Worm (Caenorhabditis elegans) whole organism, L4 larva: ENCODE data around the gene F08D12.12.

Experiments used
- D1046.2 ChIP-seq: fragments of 200-800 bp; sonication (Bioruptor generic); IDR thresholded peaks from 2 replicates; pipeline ENCODE4 v1.3.6; 2022; ENCODE audit warnings: missing genetic modification characterization, missing compliant biosample characterization
- T26A8.4 ChIP-seq: fragments of 200-800 bp; sonication (Bioruptor generic); IDR thresholded peaks from 2 replicates; pipeline ENCODE4 v1.3.6; 2022; ENCODE audit warnings: missing genetic modification characterization, missing compliant biosample characterization
- ZK337.2 ChIP-seq: fragments of 200-800 bp; sonication (Bioruptor generic); IDR thresholded peaks from 2 replicates; pipeline ENCODE4 v1.3.6; 2022; ENCODE audit warnings: missing genetic modification reagents, missing genetic modification characterization, missing compliant biosample characterization
- aha-1 ChIP-seq: fragments of 150-350 bp; peaks from one replicate; lab custom pipeline; 2014; ENCODE audit warnings: missing biosample characterization, missing genetic modification characterization
- ceh-28 ChIP-seq: fragments of 150-350 bp; optimal IDR thresholded peaks from 2 replicates; lab custom pipeline; 2014; ENCODE audit warnings: missing biosample characterization, missing genetic modification reagents, missing genetic modification characterization
- ceh-32 ChIP-seq: sonication (generic microtip); optimal IDR thresholded peaks from 2 replicates; lab custom pipeline; 2016; ENCODE audit warnings: mild to moderate bottlenecking, missing genetic modification characterization, missing compliant biosample characterization; ENCODE audit not compliant: poor library complexity
- ceh-44 ChIP-seq: fragments of 200-800 bp; sonication (Bioruptor generic); IDR thresholded peaks from 2 replicates; pipeline ENCODE4 v1.3.6; 2022; ENCODE audit warnings: missing genetic modification reagents, missing genetic modification characterization, missing compliant biosample characterization
- ces-1 ChIP-seq: fragments of 150-350 bp; sonication (generic microtip); optimal IDR thresholded peaks from 4 replicates; lab custom pipeline; 2014; ENCODE audit warnings: missing biosample characterization, missing genetic modification reagents, missing genetic modification characterization
- cey-2 ChIP-seq: sonication (generic microtip); optimal IDR thresholded peaks from 3 replicates; lab custom pipeline; 2017; ENCODE audit warnings: missing genetic modification characterization, mild to moderate bottlenecking, missing compliant biosample characterization, antibody characterized with exemption, borderline replicate concordance; ENCODE audit not compliant: insufficient read depth
- duxl-1 ChIP-seq: sonication (generic microtip); optimal IDR thresholded peaks from 2 replicates; lab custom pipeline; 2016; ENCODE audit warnings: mild to moderate bottlenecking, missing genetic modification characterization, moderate library complexity, missing compliant biosample characterization; ENCODE audit not compliant: poor library complexity
- dve-1 ChIP-seq: sonication (generic microtip); optimal IDR thresholded peaks from 2 replicates; lab custom pipeline; 2017; ENCODE audit warnings: antibody characterized with exemption, mild to moderate bottlenecking, missing genetic modification characterization, missing compliant biosample characterization; ENCODE audit not compliant: insufficient read depth
- egl-27 ChIP-seq: sonication (generic microtip); optimal IDR thresholded peaks from 3 replicates; lab custom pipeline; 2017; ENCODE audit warnings: missing biosample characterization, missing genetic modification reagents, missing genetic modification characterization
- egl-43 ChIP-seq: fragments of 200-800 bp; sonication (Bioruptor generic); IDR thresholded peaks from 2 replicates; pipeline ENCODE4 v1.3.6; 2022; ENCODE audit warnings: missing genetic modification reagents, missing genetic modification characterization, missing compliant biosample characterization
- hlh-30 ChIP-seq: sonication (generic microtip); optimal IDR thresholded peaks from 2 replicates; lab custom pipeline; 2017; ENCODE audit warnings: antibody characterized with exemption, mild to moderate bottlenecking, missing genetic modification characterization, missing compliant biosample characterization; ENCODE audit not compliant: insufficient read depth
- hmg-1.1 ChIP-seq: fragments of 200-800 bp; sonication (Bioruptor generic); IDR thresholded peaks from 2 replicates; pipeline ENCODE4 v1.3.6; 2022; ENCODE audit warnings: missing genetic modification reagents, missing genetic modification characterization, missing compliant biosample characterization
- lin-1 ChIP-seq: fragments of 200-800 bp; sonication (Bioruptor generic); IDR thresholded peaks from 2 replicates; pipeline ENCODE4 v1.3.6; 2022; ENCODE audit warnings: missing genetic modification reagents, missing genetic modification characterization, missing compliant biosample characterization
- lin-13 ChIP-seq: fragments of 150-350 bp; optimal IDR thresholded peaks from 2 replicates; lab custom pipeline; 2014; ENCODE audit warnings: missing biosample characterization, missing genetic modification reagents, missing genetic modification characterization
- lin-15B ChIP-seq: fragments of 150-350 bp; sonication (generic microtip); optimal IDR thresholded peaks from 3 replicates; lab custom pipeline; 2014; ENCODE audit warnings: missing biosample characterization, missing genetic modification characterization
- lin-29 ChIP-seq: fragments of 200-800 bp; sonication (Bioruptor generic); IDR thresholded peaks from 2 replicates; pipeline ENCODE4 v1.3.6; 2022; ENCODE audit warnings: missing genetic modification reagents, missing genetic modification characterization, missing compliant biosample characterization
- lin-39 ChIP-seq: fragments of 150-350 bp; optimal IDR thresholded peaks from 2 replicates; lab custom pipeline; 2014; ENCODE audit warnings: missing biosample characterization, missing genetic modification reagents, missing genetic modification characterization
- madf-5 ChIP-seq, 2 experiments: fragments of 200-800 bp; sonication (Bioruptor generic); IDR thresholded peaks; 2 replicates each; pipeline ENCODE4 v1.3.6; 2022; ENCODE audit warnings: missing compliant biosample characterization in 2 of 2, missing genetic modification characterization in 2 of 2
- mdt-29 ChIP-seq: fragments of 200-800 bp; sonication (Bioruptor generic); IDR thresholded peaks from 2 replicates; pipeline ENCODE4 v1.3.6; 2022; ENCODE audit warnings: missing genetic modification reagents, missing genetic modification characterization, missing compliant biosample characterization
- mxl-2 ChIP-seq: fragments of 200-800 bp; sonication (Bioruptor generic); conservative IDR thresholded peaks from 2 replicates; pipeline ENCODE4 v1.3.6; 2022; ENCODE audit warnings: missing genetic modification reagents, missing genetic modification characterization, missing compliant biosample characterization
- nhr-11 ChIP-seq: fragments of 150-350 bp; optimal IDR thresholded peaks from 2 replicates; lab custom pipeline; 2014; ENCODE audit warnings: missing biosample characterization, missing genetic modification characterization
- nhr-111 ChIP-seq: fragments of 200-800 bp; sonication (Bioruptor generic); optimal IDR thresholded peaks from 2 replicates; lab custom pipeline; 2018; ENCODE audit warnings: mild to moderate bottlenecking, missing genetic modification characterization, missing compliant biosample characterization
- nhr-28 ChIP-seq: fragments of 150-350 bp; optimal IDR thresholded peaks from 2 replicates; lab custom pipeline; 2014; ENCODE audit warnings: missing biosample characterization, missing genetic modification characterization
- nhr-41 ChIP-seq: fragments of 200-800 bp; sonication (Bioruptor generic); IDR thresholded peaks from 2 replicates; pipeline ENCODE4 v1.3.6; 2022; ENCODE audit warnings: missing genetic modification reagents, missing genetic modification characterization, missing compliant biosample characterization
- nhr-48 ChIP-seq: sonication (generic microtip); optimal IDR thresholded peaks from 2 replicates; lab custom pipeline; 2016; ENCODE audit warnings: mild to moderate bottlenecking, missing genetic modification characterization, missing compliant biosample characterization
- nhr-6 ChIP-seq: fragments of 150-350 bp; optimal IDR thresholded peaks from 2 replicates; lab custom pipeline; 2014; ENCODE audit warnings: missing biosample characterization, missing genetic modification characterization
- php-3 ChIP-seq: fragments of 200-800 bp; sonication (Bioruptor generic); IDR thresholded peaks from 2 replicates; pipeline ENCODE4 v1.3.6; 2022; ENCODE audit warnings: missing genetic modification reagents, missing genetic modification characterization, missing compliant biosample characterization
- pqm-1 ChIP-seq: sonication (generic microtip); optimal IDR thresholded peaks from 2 replicates; lab custom pipeline; 2017; ENCODE audit warnings: missing biosample characterization, missing genetic modification characterization
- saeg-2 ChIP-seq: fragments of 200-800 bp; sonication (Bioruptor generic); IDR thresholded peaks from 2 replicates; pipeline ENCODE4 v1.3.6; 2022; ENCODE audit warnings: missing genetic modification reagents, missing genetic modification characterization, missing compliant biosample characterization
- skn-1 ChIP-seq: fragments of 150-350 bp; optimal IDR thresholded peaks from 2 replicates; lab custom pipeline; 2014; ENCODE audit warnings: missing biosample characterization, missing genetic modification characterization
- snpc-1.2 ChIP-seq: fragments of 200-800 bp; sonication (Bioruptor generic); IDR thresholded peaks from 2 replicates; pipeline ENCODE4 v1.3.6; 2022; ENCODE audit warnings: missing genetic modification reagents, missing genetic modification characterization, missing compliant biosample characterization
- tag-97 ChIP-seq: fragments of 200-800 bp; sonication (Bioruptor generic); IDR thresholded peaks from 2 replicates; pipeline ENCODE4 v1.3.6; 2022; ENCODE audit warnings: missing genetic modification characterization, missing compliant biosample characterization
- zip-11 ChIP-seq: fragments of 200-800 bp; sonication (Bioruptor generic); IDR thresholded peaks from 2 replicates; pipeline ENCODE4 v1.3.6; 2022; ENCODE audit warnings: missing genetic modification characterization, missing compliant biosample characterization
- zip-2 ChIP-seq: fragments of 150-350 bp; optimal IDR thresholded peaks from 2 replicates; lab custom pipeline; 2014; ENCODE audit warnings: missing biosample characterization, missing genetic modification characterization
- ztf-11 ChIP-seq: fragments of 150-350 bp; optimal IDR thresholded peaks from 2 replicates; lab custom pipeline; 2014; ENCODE audit warnings: missing biosample characterization, missing genetic modification characterization
- ztf-7 ChIP-seq: fragments of 150-350 bp; optimal IDR thresholded peaks from 2 replicates; lab custom pipeline; 2014; ENCODE audit warnings: missing biosample characterization, missing genetic modification characterization

F08D12.12 gene

DNA sequence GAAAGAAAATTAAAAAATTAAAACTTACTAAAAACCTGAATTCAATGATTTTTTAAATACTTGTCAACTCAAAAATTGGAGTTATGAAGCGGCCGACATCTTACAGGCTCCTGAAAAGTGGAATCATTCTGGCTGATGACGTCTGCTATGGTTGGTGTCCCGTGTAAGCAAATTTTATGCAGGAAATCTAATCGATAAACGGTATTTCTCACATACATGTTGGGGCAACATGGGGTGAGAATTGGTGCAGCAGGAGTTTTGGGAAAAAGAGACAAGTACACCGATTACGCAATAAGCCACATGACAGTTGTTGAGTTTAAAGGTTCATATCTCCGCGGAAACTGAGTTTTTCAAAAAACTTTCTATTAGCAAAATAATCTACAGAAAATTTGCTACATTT is 28.6 kb upstream of the F08D12.12 start, which contains the start of gene K12H6.2:
TSS of gene K12H6.2 (minus strand) at position 101 of the 400 bp plus-strand sequence.
- TF ChIP-seq duxl-1 (tag; lab: Kevin White, UChicago) (no peak), nhr-41 (no peak), lin-15B (tag; lab: Kevin White, UChicago) (no peak), ceh-28 (no peak), nhr-111 (GFP tag; lab: Kevin White, UChicago) (no peak), nhr-28 (tag; lab: Kevin White, UChicago) (no peak), ztf-11 (tag; lab: Kevin White, UChicago) (no peak), pqm-1 (no peak), zip-11 (GFP tag; lab: Robert Waterston, UW) (no peak), zip-2 (tag; lab: Kevin White, UChicago) (no peak), ZK337.2 (GFP tag; lab: Robert Waterston, UW) (no peak), hmg-1.1 (no peak), ceh-32 (tag; lab: Kevin White, UChicago) (no peak), D1046.2 (GFP tag; lab: Robert Waterston, UW) (no peak), ceh-44 (GFP tag; lab: Robert Waterston, UW) (no peak), ces-1 (GFP tag; lab: Kevin White, UChicago) (no peak), nhr-6 (tag; lab: Kevin White, UChicago) (no peak)

- no peak for TF ChIP-seq lin-13 (GFP tag; lab: Kevin White, UChicago)
- no peak for TF ChIP-seq lin-39
- no peak for TF ChIP-seq T26A8.4
- no peak for TF ChIP-seq nhr-48 (tag; lab: Kevin White, UChicago)
- TF ChIP-seq php-3 = no peak
- no peak for TF ChIP-seq lin-29 (GFP tag; lab: Robert Waterston, UW)
- no peak for TF ChIP-seq D1046.2 (GFP tag; lab: Robert Waterston, UW)
- TF ChIP-seq cey-2 (tag; lab: Kevin White, UChicago) = no peak
- TF ChIP-seq mdt-29 (GFP tag; lab: Robert Waterston, UW) = no peak
- no peak for TF ChIP-seq skn-1 (tag; lab: Kevin White, UChicago)
- TF ChIP-seq snpc-1.2 (GFP tag; lab: Robert Waterston, UW) = no peak
- no peak for TF ChIP-seq mxl-2 (GFP tag; lab: Robert Waterston, UW)
- no peak for TF ChIP-seq egl-27 (tag; lab: Kevin White, UChicago)
- TF ChIP-seq saeg-2 (GFP tag; lab: Robert Waterston, UW) = no peak
- no peak for TF ChIP-seq madf-5 (GFP tag; IDR thresholded peaks at IDR 0.05; lab: Robert Waterston, UW)
- TF ChIP-seq egl-43 (GFP tag; lab: Robert Waterston, UW) = no peak
- no peak for TF ChIP-seq ZK337.2 (GFP tag; lab: Robert Waterston, UW)
- TF ChIP-seq hlh-30 (tag; lab: Kevin White, UChicago) = no peak
- TF ChIP-seq, all 104 proteins: peak for 0
Measured at ce11 chrII:2815017-2815416, 28.1 kb upstream of the F08D12.12 start.

DNA sequence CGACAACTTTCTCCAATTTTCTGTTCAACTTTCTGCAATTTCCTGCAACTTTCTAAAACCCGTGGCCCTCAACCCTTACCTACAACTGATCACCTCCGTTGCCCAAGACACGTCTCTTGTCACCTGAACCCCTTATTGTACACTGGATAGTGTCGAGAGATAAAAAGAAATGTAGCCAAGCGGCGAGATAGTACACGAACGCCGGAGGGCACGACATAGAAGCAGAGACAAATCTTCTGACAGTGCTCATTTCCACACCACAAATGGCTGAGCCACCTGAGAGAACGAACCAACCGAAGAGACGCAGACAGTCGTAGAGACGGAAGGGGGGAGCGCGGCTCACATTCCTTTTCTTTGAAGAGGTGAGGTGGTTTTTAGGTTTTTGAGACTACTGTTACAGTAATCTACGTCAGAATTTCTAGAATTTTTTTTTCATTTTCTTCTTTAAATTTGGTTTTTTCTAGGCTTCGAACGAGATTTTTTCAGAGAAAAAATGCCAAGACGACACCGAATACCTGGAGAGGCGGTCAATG is 20.9 kb upstream of the F08D12.12 start, which contains the start of gene K12H6.12:
TSS of gene K12H6.12 (plus strand) at position 483 of the 533 bp plus-strand sequence.
- TF ChIP-seq aha-1 (tag; lab: Kevin White, UChicago) = peak; percentile 95
- TF ChIP-seq dve-1 (tag; lab: Kevin White, UChicago) = peak; percentile 26
- TF ChIP-seq nhr-111 (GFP tag; lab: Kevin White, UChicago) = no peak
- no peak for TF ChIP-seq mxl-2 (GFP tag; lab: Robert Waterston, UW)
- TF ChIP-seq T26A8.4 = no peak
- no peak for TF ChIP-seq ztf-7 (tag; lab: Kevin White, UChicago)
- TF ChIP-seq hmg-1.1 = 0 out of 2 replicates have a peak, but pooled peaks have one; percentile 23
- TF ChIP-seq hlh-30 (tag; lab: Kevin White, UChicago) = peak; percentile 75
- peak; percentile 35 for TF ChIP-seq nhr-28 (tag; lab: Kevin White, UChicago)
- no peak for TF ChIP-seq lin-1 (GFP tag; lab: Robert Waterston, UW)
- TF ChIP-seq tag-97 = no peak
- no peak for TF ChIP-seq skn-1 (tag; lab: Kevin White, UChicago)
- TF ChIP-seq nhr-11 (tag; lab: Kevin White, UChicago) = peak; percentile 38
- TF ChIP-seq, all 104 proteins: peak for 6
